Fruit fly (Drosophila melanogaster) whole organism, pupa: ENCODE data around the gene Rnf146.

ENCODE experiments used
- CG10348 ChIP-seq: fragments of 200-800 bp; sonication (Bioruptor generic); IDR thresholded peaks from 2 replicates; pipeline ENCODE4 v1.3.6; 2022; ENCODE audit warnings: missing biosample characterization, missing genetic modification characterization
- CG12605 ChIP-seq: fragments of 200-800 bp; sonication (Bioruptor generic); IDR thresholded peaks from 2 replicates; pipeline ENCODE4 v1.3.6; 2022; ENCODE audit warnings: missing biosample characterization, missing genetic modification characterization
- CG13204 ChIP-seq: fragments of 200-800 bp; sonication (Bioruptor generic); optimal IDR thresholded peaks from 2 replicates; lab custom pipeline; 2018; ENCODE audit warnings: missing biosample characterization, mild to moderate bottlenecking, missing genetic modification characterization, moderate library complexity
- CG14655 ChIP-seq: fragments of 200-800 bp; sonication (Bioruptor generic); optimal IDR thresholded peaks from 3 replicates; lab custom pipeline; 2017; ENCODE audit warnings: mild to moderate bottlenecking, missing biosample characterization, missing genetic modification reagents, missing genetic modification characterization
- CG15710 ChIP-seq: fragments of 200-800 bp; sonication (Bioruptor generic); optimal IDR thresholded peaks from 2 replicates; lab custom pipeline; 2018; ENCODE audit warnings: missing biosample characterization, mild to moderate bottlenecking, missing genetic modification characterization, moderate library complexity
- CG17806 ChIP-seq: fragments of 200-800 bp; sonication (Bioruptor generic); optimal IDR thresholded peaks from 2 replicates; lab custom pipeline; 2018; ENCODE audit warnings: missing biosample characterization, mild to moderate bottlenecking, missing genetic modification characterization, moderate library complexity
- CG32121 ChIP-seq: fragments of 200-800 bp; sonication (Bioruptor generic); IDR thresholded peaks from 2 replicates; pipeline ENCODE4 v1.3.6; 2022; ENCODE audit warnings: missing biosample characterization, missing genetic modification characterization
- CG34367 ChIP-seq: fragments of 200-800 bp; sonication (Bioruptor generic); optimal IDR thresholded peaks from 2 replicates; lab custom pipeline; 2018; ENCODE audit warnings: missing biosample characterization, mild to moderate bottlenecking, missing genetic modification characterization
- CG4496 ChIP-seq: fragments of 200-800 bp; sonication (Bioruptor generic); IDR thresholded peaks from 3 replicates; pipeline ENCODE4 v1.3.6; 2022; ENCODE audit warnings: missing biosample characterization, missing genetic modification characterization
- CG8159 ChIP-seq: fragments of 200-800 bp; sonication (Bioruptor generic); optimal IDR thresholded peaks from 3 replicates; lab custom pipeline; 2018; ENCODE audit warnings: missing biosample characterization, mild to moderate bottlenecking, missing genetic modification characterization, moderate library complexity
- CG8301 ChIP-seq: fragments of 200-800 bp; sonication (Bioruptor generic); optimal IDR thresholded peaks from 2 replicates; lab custom pipeline; 2018; ENCODE audit warnings: missing biosample characterization, mild to moderate bottlenecking, missing genetic modification characterization
- CG9948 ChIP-seq: fragments of 200-800 bp; sonication (Bioruptor generic); optimal IDR thresholded peaks from 2 replicates; lab custom pipeline; 2018; ENCODE audit warnings: missing biosample characterization, mild to moderate bottlenecking, missing genetic modification characterization, moderate library complexity
- D1 ChIP-seq: fragments of 200-800 bp; sonication (Bioruptor generic); optimal IDR thresholded peaks from 2 replicates; lab custom pipeline; 2018; ENCODE audit warnings: missing biosample characterization, mild to moderate bottlenecking, missing genetic modification characterization, moderate library complexity
- EcR ChIP-seq: fragments of 200-800 bp; sonication (Bioruptor generic); optimal IDR thresholded peaks from 3 replicates; lab custom pipeline; 2019; ENCODE audit warnings: missing biosample characterization, missing genetic modification characterization, mild to moderate bottlenecking, moderate library complexity, missing genetic modification reagents
- Ets98B ChIP-seq: fragments of 200-800 bp; sonication (Bioruptor generic); IDR thresholded peaks from 2 replicates; pipeline ENCODE4 v1.3.6; 2022; ENCODE audit warnings: missing biosample characterization, missing genetic modification characterization
- Pif1A ChIP-seq: fragments of 200-800 bp; sonication (Bioruptor generic); optimal IDR thresholded peaks from 3 replicates; lab custom pipeline; 2016; ENCODE audit warnings: missing biosample characterization, missing genetic modification characterization
- Pif1B ChIP-seq: fragments of 200-800 bp; sonication (Bioruptor generic); optimal IDR thresholded peaks from 3 replicates; lab custom pipeline; 2016; ENCODE audit warnings: missing biosample characterization, missing genetic modification characterization
- Snoo ChIP-seq: fragments of 200-800 bp; sonication (Bioruptor generic); optimal IDR thresholded peaks from 3 replicates; lab custom pipeline; 2017; ENCODE audit warnings: missing biosample characterization, mild to moderate bottlenecking, missing genetic modification characterization, inconsistent platforms
- fd96Ca ChIP-seq: fragments of 200-800 bp; sonication (Bioruptor generic); IDR thresholded peaks from 3 replicates; pipeline ENCODE4 v1.3.6; 2022; ENCODE audit warnings: missing biosample characterization, missing genetic modification characterization
- gl ChIP-seq: fragments of 200-800 bp; sonication (Bioruptor generic); optimal IDR thresholded peaks from 2 replicates; lab custom pipeline; 2018; ENCODE audit warnings: missing biosample characterization, mild to moderate bottlenecking, missing genetic modification characterization
- rn ChIP-seq: fragments of 200-800 bp; sonication (Bioruptor generic); IDR thresholded peaks from 2 replicates; pipeline ENCODE4 v1.3.6; 2022; ENCODE audit warnings: missing biosample characterization, missing genetic modification characterization

The Rnf146 gene

dm6 chr3L:19655923-19656322, 13.3 kb upstream of the Rnf146 start:
- TF ChIP-seq Pif1B (GFP tag; lab: Kevin White, UChicago) (no peak), D1 (tag; lab: Kevin White, UChicago) (no peak), CG8159 (tag; lab: Kevin White, UChicago) (peak; percentile 7), CG4496 (GFP tag; lab: Robert Waterston, UW) (no peak)

dm6 chr3L:19653470-19653869, 10.9 kb upstream of the Rnf146 start:
- TF ChIP-seq CG10348 (GFP tag; lab: Robert Waterston, UW) (no peak), CG9948 (tag; lab: Kevin White, UChicago) (no peak), Snoo (tag; lab: Kevin White, UChicago) (no peak), Pif1B (GFP tag; lab: Kevin White, UChicago) (no peak), EcR (no peak), rn (GFP tag; lab: Robert Waterston, UW) (no peak), Pif1A (GFP tag; lab: Kevin White, UChicago) (no peak), CG8301 (tag; lab: Kevin White, UChicago) (no peak), Ets98B (GFP tag; lab: Robert Waterston, UW) (no peak), CG8159 (tag; lab: Kevin White, UChicago) (no peak), CG15710 (tag; lab: Kevin White, UChicago) (no peak), CG4496 (GFP tag; lab: Robert Waterston, UW) (no peak), fd96Ca (GFP tag; lab: Robert Waterston, UW) (no peak), CG14655 (GFP tag; lab: Kevin White, UChicago) (no peak), CG12605 (no peak), CG32121 (GFP tag; lab: Robert Waterston, UW) (no peak), CG13204 (GFP tag; lab: Kevin White, UChicago) (no peak)
- TF ChIP-seq, all 21 proteins: peak for 0

dm6 chr3L:19650588-19650987, 8.0 kb upstream of the Rnf146 start:
- TF ChIP-seq EcR (no peak), CG12605 (peak; percentile 91), Snoo (tag; lab: Kevin White, UChicago) (peak; percentile 74), CG4496 (GFP tag; lab: Robert Waterston, UW) (peak; percentile 93), CG13204 (GFP tag; lab: Kevin White, UChicago) (peak; percentile 62), CG32121 (GFP tag; lab: Robert Waterston, UW) (peak; percentile 81), CG8301 (tag; lab: Kevin White, UChicago) (peak; percentile 7), gl (peak; percentile 60), Pif1B (GFP tag; lab: Kevin White, UChicago) (no peak), rn (GFP tag; lab: Robert Waterston, UW) (peak; percentile 63; the same call in 1 of the 2 replicates), D1 (tag; lab: Kevin White, UChicago) (no peak), CG8159 (tag; lab: Kevin White, UChicago) (peak; percentile 51), fd96Ca (GFP tag; lab: Robert Waterston, UW) (peak; percentile 74; the same call in 2 of the 3 replicates), CG34367 (tag; lab: Kevin White, UChicago) (peak; percentile 57), Ets98B (GFP tag; lab: Robert Waterston, UW) (peak; percentile 82), CG17806 (tag; lab: Kevin White, UChicago) (peak; percentile 54), CG15710 (tag; lab: Kevin White, UChicago) (peak; percentile 67), CG14655 (GFP tag; lab: Kevin White, UChicago) (peak; percentile 47), CG9948 (tag; lab: Kevin White, UChicago) (peak; percentile 24), CG10348 (GFP tag; lab: Robert Waterston, UW) (no peak), Pif1A (GFP tag; lab: Kevin White, UChicago) (no peak)

DNA sequence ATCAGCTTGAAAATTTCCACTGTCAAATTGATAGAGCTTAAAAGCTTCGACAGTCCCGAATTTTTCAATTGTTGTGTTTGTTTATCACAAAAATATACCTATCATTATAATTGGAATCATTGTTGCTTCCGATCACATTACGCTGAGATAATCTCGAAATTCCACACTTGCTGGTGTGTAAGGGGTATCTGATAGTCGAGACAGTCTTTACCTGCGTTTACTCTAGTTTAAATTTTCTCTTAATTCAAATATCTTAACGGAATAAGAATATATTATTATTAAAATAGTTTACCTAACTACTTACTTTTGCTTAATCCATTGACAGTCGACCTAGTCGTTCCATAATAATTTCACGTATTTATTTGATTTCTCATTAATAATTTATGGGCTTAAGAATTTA, 7.5 kb upstream of the Rnf146 start:
- TF ChIP-seq Pif1B (GFP tag; lab: Kevin White, UChicago) = no peak
- no peak for TF ChIP-seq Pif1A (GFP tag; lab: Kevin White, UChicago)
- TF ChIP-seq CG17806 (tag; lab: Kevin White, UChicago) = no peak
- TF ChIP-seq CG14655 (GFP tag; lab: Kevin White, UChicago) = no peak
- TF ChIP-seq CG10348 (GFP tag; lab: Robert Waterston, UW) = no peak
- no peak for TF ChIP-seq CG15710 (tag; lab: Kevin White, UChicago)
- no peak for TF ChIP-seq fd96Ca (GFP tag; lab: Robert Waterston, UW)
- TF ChIP-seq Snoo (tag; lab: Kevin White, UChicago) = no peak
- no peak for TF ChIP-seq CG13204 (GFP tag; lab: Kevin White, UChicago)
- no peak for TF ChIP-seq CG12605
- no peak for TF ChIP-seq gl

DNA sequence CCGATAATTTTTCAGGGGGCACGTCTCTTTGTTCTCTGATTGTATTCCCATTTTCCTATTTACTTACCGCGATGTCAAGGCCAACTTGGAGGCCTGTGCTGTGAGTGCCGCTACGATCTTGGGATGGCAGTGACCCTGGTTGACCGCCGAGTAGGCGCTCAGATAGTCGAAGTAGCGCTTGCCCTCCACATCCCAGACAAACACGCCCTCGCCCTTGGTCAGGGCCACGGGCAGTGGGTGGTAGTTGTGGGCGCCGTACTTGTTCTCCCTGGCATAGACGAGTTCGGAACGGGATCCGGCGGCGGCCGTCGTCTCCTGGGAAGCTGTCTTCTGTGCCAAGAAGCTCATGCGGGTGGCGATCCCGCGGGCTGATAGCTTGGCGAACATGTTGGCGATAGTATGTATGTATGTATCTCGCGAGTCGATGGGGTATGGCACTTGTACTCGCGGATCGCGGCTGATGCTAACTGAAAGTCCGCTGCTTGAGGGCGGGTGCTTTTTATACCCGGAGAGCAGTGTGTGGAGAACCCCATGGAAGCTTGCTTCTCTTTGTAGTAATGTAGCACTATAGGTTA, 6.8 kb upstream of the Rnf146 start, which contains the start of gene Oat:
TSS of gene Oat (minus strand) at position 478 of the 575 bp plus-strand sequence.
- TF ChIP-seq CG10348 (GFP tag; lab: Robert Waterston, UW) (no peak), CG15710 (tag; lab: Kevin White, UChicago) (no peak), CG8159 (tag; lab: Kevin White, UChicago) (no peak), EcR (peak; percentile 14), CG8301 (tag; lab: Kevin White, UChicago) (no peak), fd96Ca (GFP tag; lab: Robert Waterston, UW) (peak; percentile 33; the same call in 1 of the 3 replicates)

dm6 chr3L:19648648-19649047, 6.0 kb upstream of the Rnf146 start:
- TF ChIP-seq Pif1B (GFP tag; lab: Kevin White, UChicago) (no peak), CG13204 (GFP tag; lab: Kevin White, UChicago) (no peak), Pif1A (GFP tag; lab: Kevin White, UChicago) (no peak), CG4496 (GFP tag; lab: Robert Waterston, UW) (no peak), EcR (no peak), CG34367 (tag; lab: Kevin White, UChicago) (no peak), D1 (tag; lab: Kevin White, UChicago) (no peak), CG32121 (GFP tag; lab: Robert Waterston, UW) (no peak), rn (GFP tag; lab: Robert Waterston, UW) (no peak), Ets98B (GFP tag; lab: Robert Waterston, UW) (no peak), CG14655 (GFP tag; lab: Kevin White, UChicago) (no peak), CG10348 (GFP tag; lab: Robert Waterston, UW) (no peak), fd96Ca (GFP tag; lab: Robert Waterston, UW) (no peak), CG12605 (no peak), gl (no peak), CG15710 (tag; lab: Kevin White, UChicago) (no peak), CG8159 (tag; lab: Kevin White, UChicago) (no peak), CG8301 (tag; lab: Kevin White, UChicago) (no peak), CG17806 (tag; lab: Kevin White, UChicago) (no peak), CG9948 (tag; lab: Kevin White, UChicago) (no peak)
